Fruit fly (Drosophila melanogaster) whole organism, embryonic: ENCODE data around the gene Pax.

Source experiments
- Abd-B ChIP-seq: fragments of 200-800 bp; sonication (Bioruptor generic); optimal IDR thresholded peaks from 2 replicates; lab custom pipeline; 2018; ENCODE audit warnings: missing biosample characterization, mild to moderate bottlenecking, missing genetic modification characterization, moderate library complexity
- Ada2b ChIP-seq: fragments of 200-800 bp; sonication (Bioruptor generic); IDR thresholded peaks from 2 replicates; pipeline ENCODE4 v1.3.6; 2022; ENCODE audit warnings: missing biosample characterization, missing genetic modification characterization
- BtbVII ChIP-seq: fragments of 200-800 bp; sonication (Bioruptor generic); optimal IDR thresholded peaks from 3 replicates; lab custom pipeline; 2017; ENCODE audit warnings: missing biosample characterization, mild to moderate bottlenecking, missing genetic modification characterization
- CG10565 ChIP-seq: fragments of 200-800 bp; sonication (Bioruptor generic); optimal IDR thresholded peaks from 3 replicates; lab custom pipeline; 2016; ENCODE audit warnings: missing biosample characterization, mild to moderate bottlenecking, missing genetic modification characterization
- CG10654 ChIP-seq: fragments of 200-800 bp; sonication (Bioruptor generic); optimal IDR thresholded peaks from 2 replicates; lab custom pipeline; 2016; ENCODE audit warnings: missing biosample characterization, missing genetic modification characterization
- CG11560 ChIP-seq: fragments of 200-800 bp; sonication (Bioruptor generic); IDR thresholded peaks from 3 replicates; pipeline ENCODE4 v1.3.6; 2022; ENCODE audit warnings: missing biosample characterization, missing genetic modification characterization
- CG12071 ChIP-seq: fragments of 200-800 bp; sonication (Bioruptor generic); optimal IDR thresholded peaks from 3 replicates; lab custom pipeline; 2018; ENCODE audit warnings: missing biosample characterization, mild to moderate bottlenecking, missing genetic modification characterization
- CG12155 ChIP-seq: fragments of 200-800 bp; sonication (Bioruptor generic); optimal IDR thresholded peaks from 3 replicates; lab custom pipeline; 2016; ENCODE audit warnings: missing biosample characterization, missing genetic modification characterization
- CG1233 ChIP-seq: fragments of 200-800 bp; sonication (Bioruptor generic); optimal IDR thresholded peaks from 4 replicates; lab custom pipeline; 2018; ENCODE audit warnings: missing biosample characterization, mild to moderate bottlenecking, missing genetic modification characterization
- CG14441 ChIP-seq: fragments of 200-800 bp; sonication (Bioruptor generic); IDR thresholded peaks from 2 replicates; pipeline ENCODE4 v1.3.6; 2022; ENCODE audit warnings: missing biosample characterization, missing genetic modification characterization
- CG15011 ChIP-seq: fragments of 200-800 bp; sonication (Bioruptor generic); optimal IDR thresholded peaks from 3 replicates; lab custom pipeline; 2018; ENCODE audit warnings: missing biosample characterization, mild to moderate bottlenecking, missing genetic modification characterization
- CG17612 ChIP-seq: fragments of 200-800 bp; sonication (Bioruptor generic); IDR thresholded peaks from 2 replicates; pipeline ENCODE4 v1.3.6; 2022; ENCODE audit warnings: missing biosample characterization, missing genetic modification characterization
- CG2129 ChIP-seq: fragments of 200-800 bp; sonication (Bioruptor generic); IDR thresholded peaks from 2 replicates; pipeline ENCODE4 v1.3.6; 2022; ENCODE audit warnings: missing biosample characterization, missing genetic modification characterization; ENCODE audit not compliant: partially characterized antibody
- CG32772 ChIP-seq: fragments of 200-800 bp; sonication (Bioruptor generic); IDR thresholded peaks from 2 replicates; pipeline ENCODE4 v1.3.6; 2022; ENCODE audit warnings: missing biosample characterization, missing genetic modification characterization
- CG6683 ChIP-seq: fragments of 200-800 bp; sonication (Bioruptor generic); optimal IDR thresholded peaks from 2 replicates; lab custom pipeline; 2017; ENCODE audit warnings: missing biosample characterization, mild to moderate bottlenecking, missing genetic modification characterization, missing genetic modification reagents
- CG7839 ChIP-seq: fragments of 200-800 bp; sonication (Bioruptor generic); optimal IDR thresholded peaks from 3 replicates; lab custom pipeline; 2018; ENCODE audit warnings: missing biosample characterization, mild to moderate bottlenecking, missing genetic modification characterization, moderate library complexity
- CG7928 ChIP-seq: fragments of 200-800 bp; sonication (Bioruptor generic); optimal IDR thresholded peaks from 2 replicates; lab custom pipeline; 2017; ENCODE audit warnings: missing biosample characterization, mild to moderate bottlenecking, missing genetic modification characterization
- CG8944 ChIP-seq: fragments of 200-800 bp; sonication (Bioruptor generic); optimal IDR thresholded peaks from 3 replicates; lab custom pipeline; 2016; ENCODE audit warnings: missing biosample characterization, missing genetic modification characterization
- CG9437 ChIP-seq: fragments of 200-800 bp; sonication (Bioruptor generic); optimal IDR thresholded peaks from 2 replicates; lab custom pipeline; 2018; ENCODE audit warnings: missing biosample characterization, mild to moderate bottlenecking, missing genetic modification characterization
- Dfd ChIP-seq, 2 experiments: fragments of >200 bp; optimal IDR thresholded peaks; 2 replicates each; lab custom pipeline; 2017; ENCODE audit warnings: missing biosample characterization in 2 of 2, missing genetic modification characterization in 2 of 2
- Ets65A ChIP-seq: fragments of 200-800 bp; sonication (Bioruptor generic); peaks from one replicate; lab custom pipeline; 2016; ENCODE audit warnings: missing biosample characterization, missing genetic modification characterization
- Gsc ChIP-seq: fragments of 200-800 bp; sonication (Bioruptor generic); IDR thresholded peaks from 2 replicates; pipeline ENCODE4 v1.3.6; 2022; ENCODE audit warnings: missing biosample characterization, missing genetic modification characterization
- Hmx ChIP-seq: fragments of 200-800 bp; sonication (Bioruptor generic); optimal IDR thresholded peaks from 2 replicates; lab custom pipeline; 2016; ENCODE audit warnings: missing biosample characterization, missing genetic modification characterization
- Hr78 ChIP-seq, 2 experiments: fragments of 200-800 bp in 1 of 2; fragments of >200 bp in 1 of 2; sonication (Bioruptor generic) in 1 of 2; optimal IDR thresholded peaks; 2 replicates each; lab custom pipeline; 2017 to 2019; ENCODE audit warnings: missing biosample characterization in 2 of 2, missing genetic modification characterization in 2 of 2, mild to moderate bottlenecking in 1 of 2, moderate library complexity in 1 of 2
- Kr ChIP-seq: fragments of 200-800 bp; sonication (Bioruptor generic); optimal IDR thresholded peaks from 2 replicates; lab custom pipeline; 2017; ENCODE audit warnings: missing biosample characterization, mild to moderate bottlenecking, missing genetic modification characterization
- Lhr ChIP-seq: fragments of 200-800 bp; sonication (Bioruptor generic); optimal IDR thresholded peaks from 3 replicates; lab custom pipeline; 2017; ENCODE audit warnings: mild to moderate bottlenecking, missing biosample characterization, missing genetic modification reagents, missing genetic modification characterization
- NC2α ChIP-seq: fragments of 200-800 bp; sonication (Bioruptor generic); optimal IDR thresholded peaks from 2 replicates; lab custom pipeline; 2016; ENCODE audit warnings: missing biosample characterization, missing genetic modification characterization
- Six4 ChIP-seq: fragments of 200-800 bp; sonication (Bioruptor generic); optimal IDR thresholded peaks from 2 replicates; lab custom pipeline; 2016; ENCODE audit warnings: missing biosample characterization, missing genetic modification characterization
- Sox102F ChIP-seq: fragments of 200-800 bp; sonication (Bioruptor generic); optimal IDR thresholded peaks from 2 replicates; lab custom pipeline; 2018; ENCODE audit warnings: missing biosample characterization, mild to moderate bottlenecking, missing genetic modification characterization, moderate library complexity
- Taf1 ChIP-seq: fragments of 200-800 bp; sonication (Bioruptor generic); IDR thresholded peaks from 2 replicates; pipeline ENCODE4 v1.3.6; 2022; ENCODE audit warnings: missing biosample characterization, missing genetic modification characterization
- Usf ChIP-seq: fragments of 200-800 bp; sonication (Bioruptor generic); optimal IDR thresholded peaks from 2 replicates; lab custom pipeline; 2017; ENCODE audit warnings: missing genotype, missing biosample characterization, missing genetic modification characterization
- YL-1 ChIP-seq: fragments of 200-800 bp; sonication (Bioruptor generic); optimal IDR thresholded peaks from 3 replicates; lab custom pipeline; 2017; ENCODE audit warnings: missing biosample characterization, mild to moderate bottlenecking, missing genetic modification characterization
- ac ChIP-seq: fragments of 200-800 bp; sonication (Bioruptor generic); optimal IDR thresholded peaks from 3 replicates; lab custom pipeline; 2017; ENCODE audit warnings: missing biosample characterization, mild to moderate bottlenecking, missing genetic modification characterization
- aop ChIP-seq: fragments of 200-800 bp; sonication (Bioruptor generic); IDR thresholded peaks from 2 replicates; pipeline ENCODE4 v1.3.6; 2022; ENCODE audit warnings: missing biosample characterization, missing genetic modification characterization
- az2 ChIP-seq: fragments of 200-800 bp; sonication (Bioruptor generic); optimal IDR thresholded peaks from 3 replicates; lab custom pipeline; 2016; ENCODE audit warnings: missing biosample characterization, missing genetic modification characterization
- cg ChIP-seq: fragments of 200-800 bp; sonication (Bioruptor generic); optimal IDR thresholded peaks from 3 replicates; lab custom pipeline; 2019; ENCODE audit warnings: missing biosample characterization, mild to moderate bottlenecking, missing genetic modification characterization, moderate library complexity
- danr ChIP-seq: fragments of 200-800 bp; sonication (Bioruptor generic); IDR thresholded peaks from 2 replicates; pipeline ENCODE4 v1.3.6; 2022; ENCODE audit warnings: missing biosample characterization, missing genetic modification characterization
- dm ChIP-seq: fragments of 200-800 bp; sonication (Bioruptor generic); optimal IDR thresholded peaks from 3 replicates; lab custom pipeline; 2016; ENCODE audit warnings: missing biosample characterization, missing genetic modification characterization
- eyg ChIP-seq: fragments of 200-800 bp; sonication (Bioruptor generic); optimal IDR thresholded peaks from 3 replicates; lab custom pipeline; 2016; ENCODE audit warnings: missing biosample characterization, missing genetic modification characterization
- fd96Cb ChIP-seq: fragments of 200-800 bp; sonication (Bioruptor generic); optimal IDR thresholded peaks from 2 replicates; lab custom pipeline; 2018; ENCODE audit warnings: missing biosample characterization, mild to moderate bottlenecking, missing genetic modification characterization, moderate library complexity
- mirr ChIP-seq: fragments of 200-800 bp; sonication (Bioruptor generic); optimal IDR thresholded peaks from 3 replicates; lab custom pipeline; 2018; ENCODE audit warnings: missing biosample characterization, mild to moderate bottlenecking, missing genetic modification characterization
- nmo ChIP-seq: fragments of 200-800 bp; sonication (Bioruptor generic); optimal IDR thresholded peaks from 2 replicates; lab custom pipeline; 2018; ENCODE audit warnings: missing biosample characterization, mild to moderate bottlenecking, missing genetic modification characterization, moderate library complexity
- peb ChIP-seq: fragments of 200-800 bp; sonication (Bioruptor generic); IDR thresholded peaks from 2 replicates; pipeline ENCODE4 v1.3.6; 2022; ENCODE audit warnings: missing biosample characterization, missing genetic modification characterization
- pho ChIP-seq: fragments of 200-800 bp; sonication (Bioruptor generic); optimal IDR thresholded peaks from 2 replicates; lab custom pipeline; 2016; ENCODE audit warnings: missing biosample characterization, missing genetic modification characterization
- ranshi ChIP-seq: fragments of 200-800 bp; sonication (Bioruptor generic); IDR thresholded peaks from 2 replicates; pipeline ENCODE4 v1.3.6; 2022; ENCODE audit warnings: missing biosample characterization, missing genetic modification characterization
- tin ChIP-seq: fragments of 200-800 bp; sonication (Bioruptor generic); optimal IDR thresholded peaks from 3 replicates; lab custom pipeline; 2016; ENCODE audit warnings: missing biosample characterization, missing genetic modification characterization
- tll ChIP-seq, 2 experiments: fragments of 200-800 bp in 1 of 2; fragments of >200 bp in 1 of 2; sonication (Bioruptor generic) in 1 of 2; optimal IDR thresholded peaks; 2 replicates each; lab custom pipeline; 2017 to 2019; ENCODE audit warnings: missing biosample characterization in 2 of 2, missing genetic modification characterization in 2 of 2, mild to moderate bottlenecking in 1 of 2, moderate library complexity in 1 of 2
- trem ChIP-seq: fragments of 200-800 bp; optimal IDR thresholded peaks from 3 replicates; lab custom pipeline; 2019; ENCODE audit warnings: missing biosample characterization, mild to moderate bottlenecking, missing genetic modification characterization, moderate library complexity
- ttk ChIP-seq: fragments of 200-800 bp; sonication (Bioruptor generic); IDR thresholded peaks from 2 replicates; pipeline ENCODE4 v2.1.2; 2022; ENCODE audit warnings: missing biosample characterization, missing genetic modification characterization
- tup ChIP-seq: fragments of 200-800 bp; sonication (Bioruptor generic); optimal IDR thresholded peaks from 2 replicates; lab custom pipeline; 2016; ENCODE audit warnings: missing biosample characterization, mild to moderate bottlenecking, missing genetic modification characterization, moderate library complexity
- tx ChIP-seq: fragments of 200-800 bp; sonication (Bioruptor generic); optimal IDR thresholded peaks from 2 replicates; lab custom pipeline; 2016; ENCODE audit warnings: missing biosample characterization, missing genetic modification characterization
- vnd ChIP-seq: fragments of 200-800 bp; sonication (Bioruptor generic); IDR thresholded peaks from 3 replicates; pipeline ENCODE4 v1.3.6; 2022; ENCODE audit warnings: missing biosample characterization, missing genetic modification characterization; ENCODE audit not compliant: partially characterized antibody

The Pax gene

dm6 chr2L:19463405-19463804 is 37.0 kb upstream of the Pax start (continued):
- TF ChIP-seq Gsc, result no peak
- no peak for TF ChIP-seq CG10565
- TF ChIP-seq Kr (GFP tag; lab: Kevin White, UChicago), result no peak
- TF ChIP-seq tup, result no peak
- TF ChIP-seq mirr, result no peak
- TF ChIP-seq CG10654 (GFP tag; lab: Kevin White, UChicago), result no peak
- TF ChIP-seq Six4, result no peak
- TF ChIP-seq CG11560 (tag; lab: Robert Waterston, UW), result no peak
- TF ChIP-seq YL-1 (GFP tag; lab: Kevin White, UChicago), result no peak
- TF ChIP-seq CG6683 (GFP tag; lab: Kevin White, UChicago), result no peak
- no peak for TF ChIP-seq CG2129 (GFP tag; lab: Robert Waterston, UW)
- no peak for TF ChIP-seq CG14441 (GFP tag; lab: Robert Waterston, UW)
- no peak for TF ChIP-seq trem (tag; lab: Kevin White, UChicago)
- TF ChIP-seq Usf (GFP tag; lab: Kevin White, UChicago), result no peak
- TF ChIP-seq CG12071 (GFP tag; lab: Kevin White, UChicago), result no peak
- TF ChIP-seq ttk (GFP tag; lab: Robert Waterston, UW), result no peak
- peak; percentile 32 for TF ChIP-seq nmo (GFP tag; lab: Kevin White, UChicago)
- no peak for TF ChIP-seq vnd
- no peak for TF ChIP-seq CG15011 (GFP tag; lab: Kevin White, UChicago)
- peak; percentile 63 for TF ChIP-seq CG9437
- TF ChIP-seq Abd-B (GFP tag; lab: Kevin White, UChicago), result peak; percentile 9
- TF ChIP-seq CG7928 (GFP tag; lab: Kevin White, UChicago), result no peak
- TF ChIP-seq tll (GFP tag; optimal IDR thresholded peaks at IDR 0.05; lab: Kevin White, UChicago), result no peak
- no peak for TF ChIP-seq CG1233
- no peak for TF ChIP-seq pho
- TF ChIP-seq fd96Cb (tag; lab: Kevin White, UChicago), result peak; percentile 12
- no peak for TF ChIP-seq tin (GFP tag; lab: Kevin White, UChicago)
- TF ChIP-seq danr (GFP tag; lab: Robert Waterston, UW), result no peak
- no peak for TF ChIP-seq ranshi
- no peak for TF ChIP-seq eyg (GFP tag; lab: Kevin White, UChicago)
- no peak for TF ChIP-seq Lhr (GFP tag; lab: Kevin White, UChicago)
- TF ChIP-seq ac (GFP tag; lab: Kevin White, UChicago), result no peak
- TF ChIP-seq Ets65A (GFP tag; lab: Kevin White, UChicago), result no peak
- TF ChIP-seq Dfd (GFP tag; optimal IDR thresholded peaks at IDR 0.05; lab: Kevin White, UChicago), result no peak
- TF ChIP-seq Hmx (GFP tag; lab: Kevin White, UChicago), result no peak
- no peak for TF ChIP-seq CG12155
- no peak for TF ChIP-seq CG17612 (GFP tag; lab: Robert Waterston, UW)
- TF ChIP-seq CG7839, result peak; percentile 23
- no peak for TF ChIP-seq CG32772
- TF ChIP-seq Sox102F, result no peak
- TF ChIP-seq tx, result no peak
- no peak for TF ChIP-seq Hr78 (GFP tag; optimal IDR thresholded peaks at IDR 0.05; lab: Kevin White, UChicago)
- no peak for TF ChIP-seq cg (GFP tag; lab: Kevin White, UChicago)
- TF ChIP-seq az2 (GFP tag; lab: Kevin White, UChicago), result peak; percentile 0
- no peak for TF ChIP-seq peb (GFP tag; lab: Robert Waterston, UW)
- TF ChIP-seq Taf1 (GFP tag; lab: Robert Waterston, UW), result no peak
- no peak for TF ChIP-seq NC2α (GFP tag; lab: Kevin White, UChicago)
- TF ChIP-seq BtbVII (GFP tag; lab: Kevin White, UChicago), result no peak
- TF ChIP-seq dm, result no peak
- TF ChIP-seq aop, result no peak
- no peak for TF ChIP-seq Ada2b (GFP tag; lab: Robert Waterston, UW)
- no peak for TF ChIP-seq CG8944 (GFP tag; lab: Kevin White, UChicago)
